Worm (Caenorhabditis elegans) whole organism, mixed stage, embryonic: ENCODE results near the gene ZK666.12.
"Not testable (repeated sequence)": the region's sequence is repeated elsewhere in the genome, so short reads cannot be mapped to it uniquely, and the experiment has no call there.

Experiments used
- M03D4.4 ChIP-seq: sonication (generic microtip); optimal IDR thresholded peaks from 2 replicates; lab custom pipeline; 2017; ENCODE audit warnings: mild to moderate bottlenecking, missing genetic modification characterization, missing compliant biosample characterization
- bed-3 ChIP-seq: fragments of 200-800 bp; sonication (Bioruptor generic); optimal IDR thresholded peaks from 3 replicates; lab custom pipeline; 2018; ENCODE audit warnings: mild to moderate bottlenecking, missing genetic modification characterization, moderate library complexity, missing compliant biosample characterization
- blmp-1 ChIP-seq: fragments of 150-350 bp; optimal IDR thresholded peaks from 2 replicates; lab custom pipeline; 2014; ENCODE audit warnings: missing biosample characterization, missing genetic modification characterization
- ceh-39 ChIP-seq: fragments of 150-350 bp; optimal IDR thresholded peaks from 2 replicates; lab custom pipeline; 2014; ENCODE audit warnings: missing biosample characterization, missing genetic modification characterization
- ceh-43 ChIP-seq: fragments of 200-800 bp; sonication (Bioruptor generic); optimal IDR thresholded peaks from 2 replicates; lab custom pipeline; 2018; ENCODE audit warnings: mild to moderate bottlenecking, missing genetic modification characterization, moderate library complexity, missing compliant biosample characterization
- ceh-83 ChIP-seq: fragments of 200-800 bp; sonication (Bioruptor generic); optimal IDR thresholded peaks from 2 replicates; lab custom pipeline; 2018; ENCODE audit warnings: mild to moderate bottlenecking, missing genetic modification characterization, missing compliant biosample characterization
- ces-1 ChIP-seq: fragments of 150-350 bp; optimal IDR thresholded peaks from 2 replicates; lab custom pipeline; 2014; ENCODE audit warnings: missing biosample characterization, missing genetic modification reagents, missing genetic modification characterization
- cnd-1 ChIP-seq: fragments of 200-800 bp; sonication (Bioruptor generic); optimal IDR thresholded peaks from 2 replicates; lab custom pipeline; 2018; ENCODE audit warnings: mild to moderate bottlenecking, missing genetic modification characterization, missing compliant biosample characterization
- drap-1 ChIP-seq: fragments of 200-800 bp; sonication (Bioruptor generic); optimal IDR thresholded peaks from 3 replicates; lab custom pipeline; 2018; ENCODE audit warnings: mild to moderate bottlenecking, missing genetic modification characterization, missing compliant biosample characterization
- elt-1 ChIP-seq: sonication (generic microtip); optimal IDR thresholded peaks from 2 replicates; lab custom pipeline; 2017; ENCODE audit warnings: missing genetic modification characterization, mild to moderate bottlenecking, missing compliant biosample characterization, antibody characterized with exemption, moderate library complexity, borderline replicate concordance; ENCODE audit not compliant: insufficient read depth
- elt-3 ChIP-seq: fragments of 150-350 bp; optimal IDR thresholded peaks from 2 replicates; lab custom pipeline; 2014; ENCODE audit warnings: missing biosample characterization, missing genetic modification characterization
- flh-1 ChIP-seq: fragments of 200-800 bp; sonication (Bioruptor generic); optimal IDR thresholded peaks from 2 replicates; lab custom pipeline; 2018; ENCODE audit warnings: mild to moderate bottlenecking, missing genetic modification characterization, moderate library complexity, missing compliant biosample characterization
- ham-2 ChIP-seq: fragments of 200-800 bp; sonication (Bioruptor generic); optimal IDR thresholded peaks from 2 replicates; lab custom pipeline; 2018; ENCODE audit warnings: mild to moderate bottlenecking, missing genetic modification characterization, missing compliant biosample characterization
- hlh-1 ChIP-seq: fragments of 150-350 bp; optimal IDR thresholded peaks from 2 replicates; lab custom pipeline; 2014; ENCODE audit warnings: missing biosample characterization, missing genetic modification reagents, missing genetic modification characterization
- lin-13 ChIP-seq: fragments of 150-350 bp; optimal IDR thresholded peaks from 2 replicates; lab custom pipeline; 2014; ENCODE audit warnings: missing biosample characterization, missing genetic modification characterization
- lin-32 ChIP-seq: fragments of 200-800 bp; sonication (Bioruptor generic); optimal IDR thresholded peaks from 2 replicates; lab custom pipeline; 2018; ENCODE audit warnings: mild to moderate bottlenecking, missing genetic modification characterization, missing compliant biosample characterization
- lsy-2 ChIP-seq: fragments of 150-350 bp; optimal IDR thresholded peaks from 2 replicates; lab custom pipeline; 2014; ENCODE audit warnings: missing biosample characterization, missing genetic modification characterization
- mep-1 ChIP-seq: fragments of 150-350 bp; optimal IDR thresholded peaks from 2 replicates; lab custom pipeline; 2017; ENCODE audit warnings: missing biosample characterization, missing genetic modification reagents, missing genetic modification characterization, inconsistent platforms
- mls-2 ChIP-seq: sonication (generic microtip); optimal IDR thresholded peaks from 2 replicates; lab custom pipeline; 2016; ENCODE audit warnings: mild to moderate bottlenecking, missing genetic modification characterization, moderate library complexity, missing compliant biosample characterization
- nhr-12 ChIP-seq: fragments of 150-350 bp; optimal IDR thresholded peaks from 2 replicates; lab custom pipeline; 2014; ENCODE audit warnings: missing biosample characterization, missing genetic modification characterization
- nhr-2 ChIP-seq: fragments of 150-350 bp; optimal IDR thresholded peaks from 2 replicates; lab custom pipeline; 2014; ENCODE audit warnings: missing biosample characterization, missing genetic modification characterization
- nhr-237 ChIP-seq: fragments of 150-350 bp; optimal IDR thresholded peaks from 2 replicates; lab custom pipeline; 2014; ENCODE audit warnings: missing biosample characterization, missing genetic modification characterization
- nhr-28 ChIP-seq: fragments of 150-350 bp; optimal IDR thresholded peaks from 2 replicates; lab custom pipeline; 2014; ENCODE audit warnings: missing biosample characterization, missing genetic modification characterization
- nhr-76 ChIP-seq: sonication (generic microtip); optimal IDR thresholded peaks from 2 replicates; lab custom pipeline; 2017; ENCODE audit warnings: missing biosample characterization, missing genetic modification characterization
- pha-4 ChIP-seq: fragments of 150-350 bp; optimal IDR thresholded peaks from 2 replicates; lab custom pipeline; 2018; ENCODE audit warnings: missing biosample characterization, missing genetic modification reagents, missing genetic modification characterization
- sem-2 ChIP-seq: fragments of 200-800 bp; sonication (Bioruptor generic); optimal IDR thresholded peaks from 2 replicates; lab custom pipeline; 2018; ENCODE audit warnings: mild to moderate bottlenecking, missing genetic modification characterization, missing compliant biosample characterization
- sptf-1 ChIP-seq: sonication (generic microtip); optimal IDR thresholded peaks from 2 replicates; lab custom pipeline; 2017; ENCODE audit warnings: mild to moderate bottlenecking, missing genetic modification characterization, moderate library complexity, missing compliant biosample characterization
- tbx-8 ChIP-seq: fragments of 200-800 bp; sonication (Bioruptor generic); optimal IDR thresholded peaks from 2 replicates; lab custom pipeline; 2018; ENCODE audit warnings: mild to moderate bottlenecking, missing genetic modification characterization, moderate library complexity, missing compliant biosample characterization
- unc-39 ChIP-seq: fragments of 150-350 bp; optimal IDR thresholded peaks from 2 replicates; lab custom pipeline; 2014; ENCODE audit warnings: missing biosample characterization, missing genetic modification characterization
- unc-62 ChIP-seq: fragments of 150-350 bp; optimal IDR thresholded peaks from 2 replicates; lab custom pipeline; 2014; ENCODE audit warnings: missing biosample characterization, missing genetic modification reagents, missing genetic modification characterization
- ztf-11 ChIP-seq: fragments of 150-350 bp; optimal IDR thresholded peaks from 2 replicates; lab custom pipeline; 2014; ENCODE audit warnings: missing biosample characterization, missing genetic modification characterization

ZK666.12 gene

DNA sequence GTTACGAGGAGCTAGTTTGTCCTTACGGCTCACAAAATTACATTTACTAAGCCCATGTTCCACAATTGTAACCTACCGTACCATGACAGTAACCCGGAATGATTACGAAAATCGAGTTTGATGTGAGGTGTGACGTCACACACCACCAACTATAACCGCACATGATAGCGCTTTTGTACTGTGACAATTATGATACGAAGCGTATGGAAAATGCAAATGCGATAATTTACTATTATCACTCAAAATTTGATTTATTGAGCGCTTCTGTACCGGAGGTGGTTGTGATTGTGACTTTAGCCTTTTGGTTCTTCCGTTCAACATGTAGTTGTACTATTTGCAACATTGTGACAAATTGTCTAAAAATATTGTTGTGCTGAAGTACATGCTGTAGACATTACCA, 10.4 kb upstream of the ZK666.12 start:
- TF ChIP-seq bed-3 (GFP tag; lab: Kevin White, UChicago) (no peak), hlh-1 (tag; lab: Kevin White, UChicago) (no peak), blmp-1 (tag; lab: Kevin White, UChicago) (no peak), lin-13 (tag; lab: Kevin White, UChicago) (no peak), lin-32 (GFP tag; lab: Kevin White, UChicago) (no peak), nhr-76 (tag; lab: Kevin White, UChicago) (no peak), ces-1 (GFP tag; lab: Kevin White, UChicago) (no peak), nhr-12 (tag; lab: Kevin White, UChicago) (no peak), nhr-28 (tag; lab: Kevin White, UChicago) (no peak), nhr-237 (tag; lab: Kevin White, UChicago) (no peak), mep-1 (tag; lab: Kevin White, UChicago) (no peak), sem-2 (no peak), elt-3 (no peak)
- TF ChIP-seq, all 35 proteins: peak for 0

DNA sequence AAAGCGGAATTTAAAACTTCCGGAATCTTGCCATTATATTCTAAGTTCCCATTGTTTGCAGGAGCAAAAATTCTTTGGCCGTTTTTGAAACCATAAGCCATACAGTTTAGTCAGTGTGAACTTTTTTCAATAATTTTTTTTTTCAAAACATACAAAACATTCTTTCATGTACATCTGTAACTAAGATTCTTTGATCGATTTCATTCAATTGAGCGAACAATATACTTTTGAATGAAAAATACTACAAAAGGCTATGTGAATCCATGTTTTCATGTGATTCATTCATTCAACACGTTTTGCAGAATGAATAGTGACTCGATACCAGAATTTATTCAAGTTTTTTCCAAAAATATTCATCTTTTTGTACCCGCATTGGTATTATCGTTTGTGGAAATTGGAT, 9.3 kb upstream of the ZK666.12 start, which contains the start of gene ZK666.15:
ZK666.15 (plus strand) TSS at position 301 of the 400 bp plus-strand sequence.
- no peak for TF ChIP-seq mls-2 (tag; lab: Kevin White, UChicago)
- TF ChIP-seq lsy-2 (tag; lab: Kevin White, UChicago) = no peak

DNA sequence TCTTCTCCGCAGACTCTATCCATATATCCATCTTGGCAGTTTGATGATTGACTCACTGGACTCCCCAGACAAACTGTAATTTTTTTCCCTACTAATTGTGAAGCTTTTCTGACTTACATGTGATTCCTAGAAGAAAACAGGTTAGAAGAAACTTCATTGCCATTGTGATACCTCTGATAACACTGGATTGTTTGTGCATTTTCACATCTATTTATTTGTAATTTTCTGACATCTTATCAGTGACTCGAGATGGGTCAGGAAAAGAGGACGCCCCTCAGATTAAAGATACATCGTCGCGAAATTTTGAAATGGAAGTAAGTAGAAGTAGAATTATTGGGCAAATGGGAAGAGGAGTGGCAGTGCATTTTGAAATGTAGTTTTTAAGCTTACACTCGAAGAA, 5.7 kb upstream of the ZK666.12 start, which contains the start of gene clec-61:
clec-61 (minus strand) TSS at position 209 of the 400 bp plus-strand sequence.
- TF ChIP-seq ham-2 (GFP tag; lab: Kevin White, UChicago) = no peak
- TF ChIP-seq ces-1 (GFP tag; lab: Kevin White, UChicago) = no peak
- TF ChIP-seq ceh-39 (tag; lab: Kevin White, UChicago) = no peak

DNA sequence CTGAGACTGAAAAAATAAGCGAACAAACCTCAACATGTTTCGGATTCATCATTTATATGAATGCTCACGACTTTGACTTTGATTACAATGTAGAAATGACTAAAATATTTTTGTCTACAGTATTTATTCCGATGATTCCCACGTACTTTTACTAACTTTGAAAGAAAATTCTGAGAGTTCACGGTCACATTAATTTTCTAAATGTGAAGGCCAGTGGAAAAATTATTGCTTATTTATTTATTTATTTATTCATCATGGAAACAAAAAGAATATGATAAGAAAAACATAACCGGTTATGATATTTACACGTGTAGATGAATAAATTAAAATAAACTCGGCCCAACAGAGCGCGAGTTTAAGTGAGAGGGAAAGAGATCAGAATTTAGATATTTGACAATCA, 3.0 kb upstream of the ZK666.12 start, which contains the start of gene ZK666.8:
ZK666.8 (minus strand) TSS at position 101 of the 400 bp plus-strand sequence.
- TF ChIP-seq M03D4.4 (tag; lab: Kevin White, UChicago); elt-3; elt-1: not testable (repeated sequence)

ce11 chrII:10494467-10494866, 1.5 kb upstream of the ZK666.12 start, which contains the start of gene ZK666.14:
ZK666.14 (plus strand) TSS chrII:10494767.
- TF ChIP-seq hlh-1 (tag; lab: Kevin White, UChicago) (no peak), nhr-28 (tag; lab: Kevin White, UChicago) (no peak), lsy-2 (tag; lab: Kevin White, UChicago) (no peak), cnd-1 (tag; lab: Kevin White, UChicago) (no peak), drap-1 (no peak), elt-3 (no peak), M03D4.4 (tag; lab: Kevin White, UChicago) (no peak), flh-1 (GFP tag; lab: Kevin White, UChicago) (no peak)
- TF ChIP-seq, all 35 proteins: peak for 0

DNA sequence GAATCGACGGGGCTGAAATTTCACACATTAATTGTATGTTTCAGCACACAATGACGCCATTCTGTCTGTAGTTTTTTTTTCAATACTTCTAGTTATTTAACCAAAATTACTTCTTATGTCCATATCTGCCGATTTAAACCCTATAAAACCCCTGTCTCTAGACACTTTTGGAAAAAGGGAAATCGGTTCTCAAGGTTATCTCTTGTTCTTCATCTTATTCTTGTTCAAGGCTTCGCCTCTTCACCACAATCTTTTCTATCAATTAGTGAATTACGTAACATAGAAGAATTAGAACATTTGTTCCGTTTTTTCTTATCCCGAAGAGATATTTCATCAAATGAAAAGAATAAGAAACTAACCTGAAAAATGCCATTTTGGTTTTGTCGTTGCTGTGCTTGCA, 4.7 kb downstream of the ZK666.12 start:
- TF ChIP-seq mep-1 (tag; lab: Kevin White, UChicago) (no peak), lin-32 (GFP tag; lab: Kevin White, UChicago) (no peak), ceh-43 (GFP tag; lab: Kevin White, UChicago) (no peak), nhr-2 (tag; lab: Kevin White, UChicago) (no peak), M03D4.4 (tag; lab: Kevin White, UChicago) (no peak), ham-2 (GFP tag; lab: Kevin White, UChicago) (no peak), nhr-12 (tag; lab: Kevin White, UChicago) (no peak), sem-2 (no peak), unc-39 (tag; lab: Kevin White, UChicago) (no peak), unc-62 (GFP tag; lab: Kevin White, UChicago) (no peak), ces-1 (GFP tag; lab: Kevin White, UChicago) (no peak), ztf-11 (tag; lab: Kevin White, UChicago) (no peak), drap-1 (no peak), sptf-1 (tag; lab: Kevin White, UChicago) (no peak), pha-4 (tag; lab: Kevin White, UChicago) (no peak), lsy-2 (tag; lab: Kevin White, UChicago) (no peak), tbx-8 (GFP tag; lab: Kevin White, UChicago) (no peak), mls-2 (tag; lab: Kevin White, UChicago) (no peak), hlh-1 (tag; lab: Kevin White, UChicago) (no peak), ceh-83 (GFP tag; lab: Kevin White, UChicago) (no peak)
